Worm (Caenorhabditis elegans): ENCODE measurements around the gene heh-1.

ce11 chrIII:3165309-3165708 is 34.0 kb downstream of the heh-1 start, which contains the start of gene R148.5:
- TF ChIP-seq nhr-76 (tag; optimal IDR thresholded peaks at IDR 0.05) (no peak), elt-1 (tag; optimal IDR thresholded peaks at IDR 0.05; ENCODE audit: borderline replicate concordance, insufficient read depth) (peak; percentile 89), nhr-12 (tag; optimal IDR thresholded peaks at IDR 0.05) (no peak), ces-1 (GFP tag; optimal IDR thresholded peaks at IDR 0.05) (no peak), nhr-28 (tag; optimal IDR thresholded peaks at IDR 0.05) (no peak), lsy-2 (tag; optimal IDR thresholded peaks at IDR 0.05) (no peak)

Measured in whole organism, mixed stage, embryonic.